Fruit fly (Drosophila melanogaster) whole organism, prepupa: ENCODE data around the gene CG18281.

Experiments used
- Blimp-1 ChIP-seq: fragments of 200-800 bp; sonication (Bioruptor generic); optimal IDR thresholded peaks from 3 replicates; lab custom pipeline; 2017; ENCODE audit warnings: missing biosample characterization, missing genetic modification characterization, mild to moderate bottlenecking, moderate library complexity, missing genetic modification reagents
- CG10669 ChIP-seq: fragments of 200-800 bp; sonication (Bioruptor generic); optimal IDR thresholded peaks from 3 replicates; lab custom pipeline; 2018; ENCODE audit warnings: missing biosample characterization, mild to moderate bottlenecking, missing genetic modification characterization, moderate library complexity
- CG11294 ChIP-seq: fragments of 200-800 bp; sonication (Bioruptor generic); IDR thresholded peaks from 2 replicates; pipeline ENCODE4 v1.3.6; 2022; ENCODE audit warnings: missing biosample characterization, missing genetic modification characterization
- CG11762 ChIP-seq: fragments of 200-800 bp; sonication (Bioruptor generic); optimal IDR thresholded peaks from 3 replicates; lab custom pipeline; 2016; ENCODE audit warnings: missing biosample characterization, missing genetic modification characterization; ENCODE audit not compliant: insufficient read depth
- CG11902 ChIP-seq: fragments of 200-800 bp; sonication (Bioruptor generic); optimal IDR thresholded peaks from 3 replicates; lab custom pipeline; 2016; ENCODE audit warnings: missing biosample characterization, missing genetic modification characterization
- CG15336 ChIP-seq: fragments of 200-800 bp; sonication (Bioruptor generic); IDR thresholded peaks from 2 replicates; pipeline ENCODE4 v1.3.6; 2022; ENCODE audit warnings: missing biosample characterization, missing genetic modification characterization
- CG1621 ChIP-seq: fragments of 200-800 bp; sonication (Bioruptor generic); optimal IDR thresholded peaks from 3 replicates; lab custom pipeline; 2018; ENCODE audit warnings: missing biosample characterization, mild to moderate bottlenecking, missing genetic modification characterization
- CG16779 ChIP-seq: fragments of 200-800 bp; sonication (Bioruptor generic); optimal IDR thresholded peaks from 3 replicates; lab custom pipeline; 2017; ENCODE audit warnings: missing biosample characterization, mild to moderate bottlenecking, missing genetic modification characterization
- CG31627 ChIP-seq: fragments of 200-800 bp; sonication (Bioruptor generic); optimal IDR thresholded peaks from 3 replicates; lab custom pipeline; 2016; ENCODE audit warnings: missing biosample characterization, missing genetic modification characterization
- CG34406 ChIP-seq: fragments of 200-800 bp; sonication (Bioruptor generic); optimal IDR thresholded peaks from 3 replicates; lab custom pipeline; 2016; ENCODE audit warnings: missing biosample characterization, missing genetic modification characterization
- CG4318 ChIP-seq: fragments of 200-800 bp; sonication (Bioruptor generic); optimal IDR thresholded peaks from 3 replicates; lab custom pipeline; 2017; ENCODE audit warnings: missing biosample characterization, mild to moderate bottlenecking, missing genetic modification characterization
- CG6163 ChIP-seq: fragments of 200-800 bp; sonication (Bioruptor generic); IDR thresholded peaks from 3 replicates; pipeline ENCODE4 v1.3.6; 2022; ENCODE audit warnings: missing biosample characterization, missing genetic modification characterization
- CG6792 ChIP-seq: fragments of 200-800 bp; sonication (Bioruptor generic); optimal IDR thresholded peaks from 3 replicates; lab custom pipeline; 2016; ENCODE audit warnings: missing biosample characterization, missing genetic modification characterization
- CG6808 ChIP-seq: fragments of 200-800 bp; sonication (Bioruptor generic); optimal IDR thresholded peaks from 3 replicates; lab custom pipeline; 2017; ENCODE audit warnings: missing biosample characterization, missing genetic modification characterization, mild to moderate bottlenecking, moderate library complexity, missing genetic modification reagents
- CG6854 ChIP-seq: fragments of 200-800 bp; sonication (Bioruptor generic); optimal IDR thresholded peaks from 2 replicates; lab custom pipeline; 2017; ENCODE audit warnings: missing biosample characterization, mild to moderate bottlenecking, missing genetic modification characterization
- CG7368 ChIP-seq: fragments of 200-800 bp; sonication (Bioruptor generic); optimal IDR thresholded peaks from 3 replicates; lab custom pipeline; 2016; ENCODE audit warnings: missing biosample characterization, missing genetic modification characterization
- CG8319 ChIP-seq: fragments of 200-800 bp; sonication (Bioruptor generic); optimal IDR thresholded peaks from 3 replicates; lab custom pipeline; 2016; ENCODE audit warnings: missing biosample characterization, missing genetic modification characterization
- CG8632 ChIP-seq: fragments of 200-800 bp; sonication (Bioruptor generic); optimal IDR thresholded peaks from 3 replicates; lab custom pipeline; 2016; ENCODE audit warnings: missing biosample characterization, missing genetic modification characterization
- CG9139 ChIP-seq: fragments of 200-800 bp; sonication (Bioruptor generic); optimal IDR thresholded peaks from 3 replicates; lab custom pipeline; 2017; ENCODE audit warnings: missing biosample characterization, mild to moderate bottlenecking, missing genetic modification characterization
- Eip75B ChIP-seq: fragments of 200-800 bp; sonication (Bioruptor generic); optimal IDR thresholded peaks from 3 replicates; lab custom pipeline; 2016; ENCODE audit warnings: missing biosample characterization, missing genetic modification characterization
- Eip78C ChIP-seq: fragments of 200-800 bp; sonication (Bioruptor generic); peaks from one replicate; lab custom pipeline; 2016; ENCODE audit warnings: missing biosample characterization, missing genetic modification characterization
- Eip93F ChIP-seq: fragments of 200-800 bp; sonication (Bioruptor generic); optimal IDR thresholded peaks from 2 replicates; lab custom pipeline; 2016; ENCODE audit warnings: missing biosample characterization, mild to moderate bottlenecking, missing genetic modification characterization
- Ets21C ChIP-seq: fragments of 200-800 bp; sonication (Bioruptor generic); optimal IDR thresholded peaks from 3 replicates; lab custom pipeline; 2016; ENCODE audit warnings: missing biosample characterization, missing genetic modification characterization
- Ets96B ChIP-seq: fragments of 200-800 bp; optimal IDR thresholded peaks from 2 replicates; lab custom pipeline; 2019; ENCODE audit warnings: missing biosample characterization, mild to moderate bottlenecking, missing genetic modification characterization, moderate library complexity
- Gug ChIP-seq: fragments of 200-800 bp; sonication (Bioruptor generic); IDR thresholded peaks from 2 replicates; pipeline ENCODE4 v1.3.6; 2022; ENCODE audit warnings: missing biosample characterization, missing genetic modification characterization
- Hr38 ChIP-seq: sonication (Bioruptor generic); optimal IDR thresholded peaks from 2 replicates; lab custom pipeline; 2016; ENCODE audit warnings: missing biosample characterization, missing genetic modification characterization
- Hr39 ChIP-seq: fragments of 200-800 bp; sonication (Bioruptor generic); optimal IDR thresholded peaks from 2 replicates; lab custom pipeline; 2016; ENCODE audit warnings: missing biosample characterization, missing genetic modification characterization
- Lpt ChIP-seq: fragments of 200-800 bp; sonication (Bioruptor generic); optimal IDR thresholded peaks from 3 replicates; lab custom pipeline; 2016; ENCODE audit warnings: missing biosample characterization, missing genetic modification characterization
- Met ChIP-seq: fragments of 200-800 bp; sonication (Bioruptor generic); optimal IDR thresholded peaks from 3 replicates; lab custom pipeline; 2016; ENCODE audit warnings: missing biosample characterization, missing genetic modification characterization
- OdsH ChIP-seq: fragments of 200-800 bp; sonication (Bioruptor generic); optimal IDR thresholded peaks from 3 replicates; lab custom pipeline; 2016; ENCODE audit warnings: missing biosample characterization, missing genetic modification characterization
- Smox ChIP-seq: fragments of 200-800 bp; sonication (Bioruptor generic); optimal IDR thresholded peaks from 3 replicates; lab custom pipeline; 2016; ENCODE audit warnings: missing biosample characterization, missing genetic modification characterization
- Sox102F ChIP-seq: fragments of 200-800 bp; sonication (Bioruptor generic); optimal IDR thresholded peaks from 2 replicates; lab custom pipeline; 2016; ENCODE audit warnings: missing biosample characterization, mild to moderate bottlenecking, missing genetic modification characterization
- Sox14 ChIP-seq: fragments of 200-800 bp; sonication (Bioruptor generic); optimal IDR thresholded peaks from 3 replicates; lab custom pipeline; 2016; ENCODE audit warnings: missing biosample characterization, missing genetic modification characterization
- Sox15 ChIP-seq: fragments of 200-800 bp; sonication (Bioruptor generic); optimal IDR thresholded peaks from 3 replicates; lab custom pipeline; 2016; ENCODE audit warnings: missing biosample characterization, missing genetic modification characterization
- achi ChIP-seq: fragments of 200-800 bp; sonication (Bioruptor generic); optimal IDR thresholded peaks from 3 replicates; lab custom pipeline; 2016; ENCODE audit warnings: missing biosample characterization, missing genetic modification characterization
- acj6 ChIP-seq: fragments of 200-800 bp; sonication (Bioruptor generic); optimal IDR thresholded peaks from 3 replicates; lab custom pipeline; 2016; ENCODE audit warnings: missing biosample characterization, missing genetic modification characterization
- cyc ChIP-seq: fragments of 200-800 bp; sonication (Bioruptor generic); optimal IDR thresholded peaks from 3 replicates; lab custom pipeline; 2016; ENCODE audit warnings: missing biosample characterization, missing genetic modification characterization
- dac ChIP-seq: fragments of 200-800 bp; sonication (Bioruptor generic); optimal IDR thresholded peaks from 2 replicates; lab custom pipeline; 2017; ENCODE audit warnings: missing biosample characterization, mild to moderate bottlenecking, missing genetic modification characterization
- dsx ChIP-seq: fragments of 200-800 bp; optimal IDR thresholded peaks from 3 replicates; lab custom pipeline; 2019; ENCODE audit warnings: missing biosample characterization, mild to moderate bottlenecking, missing genetic modification characterization, moderate library complexity; ENCODE audit not compliant: poor library complexity, severe bottlenecking
- fd85E ChIP-seq: fragments of 200-800 bp; sonication (Bioruptor generic); optimal IDR thresholded peaks from 3 replicates; lab custom pipeline; 2016; ENCODE audit warnings: missing biosample characterization, missing genetic modification characterization
- fkh ChIP-seq: fragments of 200-800 bp; sonication (Bioruptor generic); optimal IDR thresholded peaks from 3 replicates; lab custom pipeline; 2017; ENCODE audit warnings: missing biosample characterization, mild to moderate bottlenecking, missing genetic modification characterization, moderate library complexity
- lz ChIP-seq: fragments of 200-800 bp; sonication (Bioruptor generic); optimal IDR thresholded peaks from 3 replicates; lab custom pipeline; 2016; ENCODE audit warnings: missing biosample characterization, missing genetic modification characterization
- net ChIP-seq: fragments of 200-800 bp; sonication (Bioruptor generic); optimal IDR thresholded peaks from 3 replicates; lab custom pipeline; 2016; ENCODE audit warnings: missing biosample characterization, missing genetic modification characterization
- pdm3 ChIP-seq: fragments of 200-800 bp; sonication (Bioruptor generic); optimal IDR thresholded peaks from 3 replicates; lab custom pipeline; 2016; ENCODE audit warnings: missing biosample characterization, missing genetic modification characterization
- spab ChIP-seq: fragments of 200-800 bp; sonication (Bioruptor generic); optimal IDR thresholded peaks from 2 replicates; lab custom pipeline; 2017; ENCODE audit warnings: missing biosample characterization, mild to moderate bottlenecking, missing genetic modification characterization, missing genetic modification reagents
- svp ChIP-seq: fragments of 200-800 bp; sonication (Bioruptor generic); peaks from one replicate; lab custom pipeline; 2016; ENCODE audit warnings: missing biosample characterization, missing genetic modification characterization
- topi ChIP-seq: fragments of 200-800 bp; sonication (Bioruptor generic); optimal IDR thresholded peaks from 3 replicates; lab custom pipeline; 2016; ENCODE audit warnings: missing biosample characterization, missing genetic modification characterization
- vri ChIP-seq: fragments of 200-800 bp; sonication (Bioruptor generic); optimal IDR thresholded peaks from 3 replicates; lab custom pipeline; 2016; ENCODE audit warnings: missing biosample characterization, mild to moderate bottlenecking, missing genetic modification characterization

The CG18281 gene

dm6 chr3L:20472607-20473006 lies 27.0 kb upstream of the CG18281 start:
- no peak for TF ChIP-seq Sox14 (GFP tag; lab: Kevin White, UChicago)
- TF ChIP-seq CG10669 (GFP tag; lab: Kevin White, UChicago): no peak
- TF ChIP-seq CG6808 (GFP tag; lab: Kevin White, UChicago): no peak
- TF ChIP-seq Eip78C (GFP tag; lab: Kevin White, UChicago): no peak
- TF ChIP-seq spab (GFP tag; lab: Kevin White, UChicago): no peak
- no peak for TF ChIP-seq CG7368 (GFP tag; lab: Kevin White, UChicago)
- no peak for TF ChIP-seq Lpt (GFP tag; lab: Kevin White, UChicago)

- peak; percentile 45 for TF ChIP-seq lz (GFP tag; lab: Kevin White, UChicago)
- peak; percentile 73 for TF ChIP-seq acj6 (GFP tag; lab: Kevin White, UChicago)
- peak; percentile 33 for TF ChIP-seq fd85E (GFP tag; lab: Kevin White, UChicago)
- peak; percentile 80 for TF ChIP-seq CG34406 (GFP tag; lab: Kevin White, UChicago)
- TF ChIP-seq net: peak; percentile 57
- TF ChIP-seq CG16779 (tag; lab: Kevin White, UChicago): peak; percentile 42
- peak; percentile 58 for TF ChIP-seq CG11902 (GFP tag; lab: Kevin White, UChicago)
- peak; percentile 16 for TF ChIP-seq topi (GFP tag; lab: Kevin White, UChicago)
- TF ChIP-seq CG9139 (GFP tag; lab: Kevin White, UChicago): no peak
- peak; percentile 50 for TF ChIP-seq Smox (GFP tag; lab: Kevin White, UChicago)
- peak; percentile 62 for TF ChIP-seq pdm3
- peak; percentile 41 for TF ChIP-seq CG11762
- peak; percentile 65 for TF ChIP-seq vri
- peak; percentile 75 for TF ChIP-seq Ets96B
- peak; percentile 75 for TF ChIP-seq CG8632 (GFP tag; lab: Kevin White, UChicago)
- peak; percentile 68 for TF ChIP-seq CG4318 (GFP tag; lab: Kevin White, UChicago)
- no peak for TF ChIP-seq Hr38 (GFP tag; lab: Kevin White, UChicago)
- peak; percentile 60 for TF ChIP-seq CG6792
- peak; percentile 78 for TF ChIP-seq Eip78C (GFP tag; lab: Kevin White, UChicago)
- peak; percentile 55 for TF ChIP-seq Sox15
- TF ChIP-seq CG6808 (GFP tag; lab: Kevin White, UChicago): peak; percentile 48
- TF ChIP-seq CG1621 (tag; lab: Kevin White, UChicago): peak; percentile 11
- peak; percentile 34 for TF ChIP-seq Ets21C (GFP tag; lab: Kevin White, UChicago)
- TF ChIP-seq cyc (GFP tag; lab: Kevin White, UChicago): peak; percentile 53
- TF ChIP-seq CG15336 (GFP tag; lab: Robert Waterston, UW): peak; percentile 83
- peak; percentile 85 for TF ChIP-seq svp (GFP tag; lab: Kevin White, UChicago)
- TF ChIP-seq CG10669 (GFP tag; lab: Kevin White, UChicago): peak; percentile 71
- peak; percentile 28 for TF ChIP-seq CG8319 (GFP tag; lab: Kevin White, UChicago)
- peak; percentile 71 for TF ChIP-seq OdsH (GFP tag; lab: Kevin White, UChicago)
- no peak for TF ChIP-seq CG6854 (GFP tag; lab: Kevin White, UChicago)
- TF ChIP-seq CG11294: peak; percentile 53
- peak; percentile 61 for TF ChIP-seq fkh (GFP tag; lab: Kevin White, UChicago)
- TF ChIP-seq Met (GFP tag; lab: Kevin White, UChicago): peak; percentile 47
- peak; percentile 28 for TF ChIP-seq spab (GFP tag; lab: Kevin White, UChicago)
- TF ChIP-seq Hr39 (GFP tag; lab: Kevin White, UChicago): peak; percentile 51
- TF ChIP-seq Gug (GFP tag; lab: Robert Waterston, UW): peak; percentile 71
- peak; percentile 46 for TF ChIP-seq Blimp-1 (GFP tag; lab: Kevin White, UChicago)
- peak; percentile 64 for TF ChIP-seq dsx (GFP tag; lab: Kevin White, UChicago)
- TF ChIP-seq dac (GFP tag; lab: Kevin White, UChicago): peak; percentile 16
- TF ChIP-seq Eip75B: peak; percentile 45
- peak; percentile 47 for TF ChIP-seq CG31627
- peak; percentile 81 for TF ChIP-seq achi (GFP tag; lab: Kevin White, UChicago)
- peak; percentile 64 for TF ChIP-seq Eip93F
- TF ChIP-seq CG6163 (GFP tag; lab: Robert Waterston, UW): peak; percentile 88
- peak; percentile 47 for TF ChIP-seq Sox102F (GFP tag; lab: Kevin White, UChicago)
- TF ChIP-seq CG7368 (GFP tag; lab: Kevin White, UChicago): peak; percentile 61
Observed at dm6 chr3L:20473021-20473799, 26.4 kb upstream of the CG18281 start, which contains the start of the genes CG32428 and CG5969. TSS of gene CG32428 (minus strand) at chr3L:20473723. TSS of gene CG5969 (plus strand) at chr3L:20473783.
